Fruit fly (Drosophila melanogaster) whole organism, embryonic: ENCODE results near the gene scat.

Experiments
- Atf-2 ChIP-seq: fragments of 200-800 bp; sonication (Bioruptor generic); optimal IDR thresholded peaks from 2 replicates; lab custom pipeline; 2016; ENCODE audit warnings: missing biosample characterization, missing genetic modification characterization
- Bgb ChIP-seq: fragments of 200-800 bp; sonication (Bioruptor generic); IDR thresholded peaks from 2 replicates; pipeline ENCODE4 v1.3.6; 2022; ENCODE audit warnings: missing biosample characterization, missing genetic modification characterization; ENCODE audit not compliant: partially characterized antibody
- BtbVII ChIP-seq: fragments of 200-800 bp; sonication (Bioruptor generic); optimal IDR thresholded peaks from 3 replicates; lab custom pipeline; 2017; ENCODE audit warnings: missing biosample characterization, mild to moderate bottlenecking, missing genetic modification characterization
- Bteb2 ChIP-seq: fragments of 200-800 bp; sonication (Bioruptor generic); optimal IDR thresholded peaks from 2 replicates; lab custom pipeline; 2016; ENCODE audit warnings: missing biosample characterization, missing genetic modification characterization
- CG10267 ChIP-seq: fragments of 200-800 bp; sonication (Bioruptor generic); optimal IDR thresholded peaks from 2 replicates; lab custom pipeline; 2018; ENCODE audit warnings: missing biosample characterization, mild to moderate bottlenecking, missing genetic modification characterization, moderate library complexity
- CG10565 ChIP-seq: fragments of 200-800 bp; sonication (Bioruptor generic); optimal IDR thresholded peaks from 3 replicates; lab custom pipeline; 2016; ENCODE audit warnings: missing biosample characterization, mild to moderate bottlenecking, missing genetic modification characterization
- CG11456 ChIP-seq: fragments of 200-800 bp; sonication (Bioruptor generic); IDR thresholded peaks from 3 replicates; pipeline ENCODE4 v1.3.6; 2022; ENCODE audit warnings: missing biosample characterization, missing genetic modification characterization
- CG12219 ChIP-seq: fragments of 200-800 bp; sonication (Bioruptor generic); optimal IDR thresholded peaks from 3 replicates; lab custom pipeline; 2018; ENCODE audit warnings: missing biosample characterization, mild to moderate bottlenecking, missing genetic modification characterization
- CG17359 ChIP-seq: fragments of 200-800 bp; sonication (Bioruptor generic); optimal IDR thresholded peaks from 3 replicates; lab custom pipeline; 2018; ENCODE audit warnings: missing biosample characterization, mild to moderate bottlenecking, missing genetic modification characterization, moderate library complexity
- CG18011 ChIP-seq: fragments of 200-800 bp; sonication (Bioruptor generic); optimal IDR thresholded peaks from 2 replicates; lab custom pipeline; 2017; ENCODE audit warnings: missing biosample characterization, missing genetic modification characterization, mild to moderate bottlenecking, moderate library complexity, missing genotype
- CG31224 ChIP-seq: fragments of 200-800 bp; sonication (Bioruptor generic); IDR thresholded peaks from 2 replicates; pipeline ENCODE4 v1.3.6; 2022; ENCODE audit warnings: missing biosample characterization, missing genetic modification characterization
- CG3163 ChIP-seq: fragments of 200-800 bp; sonication (Bioruptor generic); optimal IDR thresholded peaks from 3 replicates; lab custom pipeline; 2016; ENCODE audit warnings: missing biosample characterization, missing genetic modification characterization
- CG3281 ChIP-seq: fragments of 200-800 bp; sonication (Bioruptor generic); optimal IDR thresholded peaks from 3 replicates; lab custom pipeline; 2017; ENCODE audit warnings: missing biosample characterization, mild to moderate bottlenecking, missing genetic modification characterization
- CG34224 ChIP-seq: fragments of 200-800 bp; sonication (Bioruptor generic); IDR thresholded peaks from 3 replicates; pipeline ENCODE4 v1.3.6; 2022; ENCODE audit warnings: missing biosample characterization, missing genetic modification characterization; ENCODE audit not compliant: partially characterized antibody
- CG3838 ChIP-seq: fragments of 200-800 bp; sonication (Bioruptor generic); optimal IDR thresholded peaks from 3 replicates; lab custom pipeline; 2016; ENCODE audit warnings: missing biosample characterization, missing genetic modification characterization
- CG42726 ChIP-seq: fragments of 200-800 bp; sonication (Bioruptor generic); IDR thresholded peaks from 2 replicates; pipeline ENCODE4 v1.3.6; 2022; ENCODE audit warnings: missing biosample characterization, missing genetic modification characterization; ENCODE audit not compliant: partially characterized antibody
- CG7271 ChIP-seq: fragments of 200-800 bp; sonication (Bioruptor generic); optimal IDR thresholded peaks from 2 replicates; lab custom pipeline; 2018; ENCODE audit warnings: missing biosample characterization, mild to moderate bottlenecking, missing genetic modification characterization, moderate library complexity
- Dbx ChIP-seq: fragments of 200-800 bp; sonication (Bioruptor generic); IDR thresholded peaks from 3 replicates; pipeline ENCODE4 v1.3.6; 2022; ENCODE audit warnings: missing biosample characterization, missing genetic modification characterization
- Deaf1 ChIP-seq: fragments of 200-800 bp; optimal IDR thresholded peaks from 3 replicates; lab custom pipeline; 2019; ENCODE audit warnings: missing biosample characterization, mild to moderate bottlenecking, missing genetic modification characterization, moderate library complexity
- Dip2 ChIP-seq: fragments of 200-800 bp; sonication (Bioruptor generic); IDR thresholded peaks from 2 replicates; pipeline ENCODE4 v1.3.6; 2022; ENCODE audit warnings: missing biosample characterization, missing genetic modification characterization
- HLHmδ ChIP-seq: fragments of 200-800 bp; sonication (Bioruptor generic); optimal IDR thresholded peaks from 2 replicates; lab custom pipeline; 2018; ENCODE audit warnings: missing biosample characterization, mild to moderate bottlenecking, missing genetic modification characterization, moderate library complexity
- Jarid2 ChIP-seq: fragments of 200-800 bp; sonication (Bioruptor generic); optimal IDR thresholded peaks from 3 replicates; lab custom pipeline; 2017; ENCODE audit warnings: mild to moderate bottlenecking, missing biosample characterization, missing genetic modification reagents, missing genetic modification characterization
- Max ChIP-seq: fragments of 200-800 bp; sonication (Bioruptor generic); optimal IDR thresholded peaks from 2 replicates; lab custom pipeline; 2016; ENCODE audit warnings: missing biosample characterization, mild to moderate bottlenecking, missing genetic modification characterization
- Med ChIP-seq: fragments of 200-800 bp; sonication (Bioruptor generic); peaks from one replicate; lab custom pipeline; 2016; ENCODE audit warnings: missing biosample characterization, missing genetic modification characterization, mild to moderate bottlenecking, inconsistent platforms, moderate library complexity
- Mes4 ChIP-seq: fragments of 200-800 bp; sonication (Bioruptor generic); optimal IDR thresholded peaks from 2 replicates; lab custom pipeline; 2016; ENCODE audit warnings: missing biosample characterization, missing genetic modification characterization
- Mrtf ChIP-seq: fragments of 200-800 bp; sonication (Bioruptor generic); IDR thresholded peaks from 3 replicates; pipeline ENCODE4 v1.3.6; 2022; ENCODE audit warnings: missing biosample characterization, missing genetic modification characterization
- PHDP ChIP-seq: fragments of 200-800 bp; sonication (Bioruptor generic); optimal IDR thresholded peaks from 3 replicates; lab custom pipeline; 2018; ENCODE audit warnings: missing biosample characterization, mild to moderate bottlenecking, missing genetic modification characterization, moderate library complexity
- Trl ChIP-seq, 3 experiments: fragments of >200 bp in 2 of 3; fragments of 200-800 bp in 1 of 3; sonication (Bioruptor generic) in 1 of 3; optimal IDR thresholded peaks; 2 replicates in 1 of 3; 3 replicates in 2 of 3; lab custom pipeline; 2016 to 2017; ENCODE audit warnings: missing biosample characterization in 1 of 3, missing genetic modification characterization in 1 of 3
- ab ChIP-seq: fragments of 200-800 bp; sonication (Bioruptor generic); optimal IDR thresholded peaks from 2 replicates; lab custom pipeline; 2016; ENCODE audit warnings: missing biosample characterization, missing genetic modification characterization
- al ChIP-seq: fragments of 200-800 bp; sonication (Bioruptor generic); IDR thresholded peaks from 2 replicates; pipeline ENCODE4 v1.3.6; 2022; ENCODE audit warnings: missing biosample characterization, missing genetic modification characterization
- ato ChIP-seq: fragments of 200-800 bp; sonication (Bioruptor generic); IDR thresholded peaks from 2 replicates; pipeline ENCODE4 v1.3.6; 2022; ENCODE audit warnings: missing biosample characterization, missing genetic modification characterization; ENCODE audit not compliant: partially characterized antibody
- bcd ChIP-seq: fragments of 200-800 bp; sonication (Bioruptor generic); optimal IDR thresholded peaks from 2 replicates; lab custom pipeline; 2017; ENCODE audit warnings: missing biosample characterization, mild to moderate bottlenecking, missing genetic modification characterization
- ci ChIP-seq: fragments of 200-800 bp; sonication (Bioruptor generic); IDR thresholded peaks from 3 replicates; pipeline ENCODE4 v1.3.6; 2022; ENCODE audit warnings: missing biosample characterization, missing genetic modification characterization
- dpn ChIP-seq, 2 experiments: fragments of 200-800 bp; sonication (Bioruptor generic); optimal IDR thresholded peaks; 3 replicates each; lab custom pipeline; 2016; ENCODE audit warnings: missing biosample characterization in 2 of 2, missing genetic modification characterization in 2 of 2
- esg ChIP-seq: fragments of 200-800 bp; sonication (Bioruptor generic); conservative IDR thresholded peaks from 2 replicates; pipeline ENCODE4 v1.3.6; 2022; ENCODE audit warnings: missing biosample characterization, missing genetic modification characterization
- gro ChIP-seq: fragments of 200-800 bp; sonication (Bioruptor generic); optimal IDR thresholded peaks from 2 replicates; lab custom pipeline; 2016; ENCODE audit warnings: missing biosample characterization, missing genetic modification characterization
- lab ChIP-seq: fragments of 200-800 bp; sonication (Bioruptor generic); optimal IDR thresholded peaks from 3 replicates; lab custom pipeline; 2017; ENCODE audit warnings: missing biosample characterization, missing genetic modification characterization, mild to moderate bottlenecking, moderate library complexity, missing genetic modification reagents
- lov ChIP-seq, 2 experiments: fragments of 200-800 bp in 1 of 2; fragments of >200 bp in 1 of 2; sonication (Bioruptor generic) in 1 of 2; IDR thresholded peaks in 1 of 2; optimal IDR thresholded peaks in 1 of 2; 2 replicates in 1 of 2; 3 replicates in 1 of 2; pipeline versions ENCODE4 v1.3.6 to Lab custom; 2017 to 2022; ENCODE audit warnings: missing biosample characterization in 1 of 2, missing genetic modification characterization in 1 of 2
- otp ChIP-seq: fragments of 200-800 bp; sonication (Bioruptor generic); IDR thresholded peaks from 3 replicates; pipeline ENCODE4, ENCODE4 v1.3.6; 2022; ENCODE audit warnings: missing biosample characterization, missing genetic modification characterization
- pita ChIP-seq: fragments of 200-800 bp; sonication (Bioruptor generic); optimal IDR thresholded peaks from 2 replicates; lab custom pipeline; 2017; ENCODE audit warnings: missing biosample characterization, mild to moderate bottlenecking, missing genetic modification characterization
- rib ChIP-seq: fragments of 200-800 bp; sonication (Bioruptor generic); IDR thresholded peaks from 2 replicates; pipeline ENCODE4 v1.3.6; 2022; ENCODE audit warnings: missing biosample characterization, missing genetic modification characterization
- ro ChIP-seq: fragments of 200-800 bp; sonication (Bioruptor generic); IDR thresholded peaks from 2 replicates; pipeline ENCODE4 v1.3.6; 2022; ENCODE audit warnings: missing biosample characterization, missing genetic modification characterization
- salm ChIP-seq: fragments of 200-800 bp; sonication (Bioruptor generic); optimal IDR thresholded peaks from 2 replicates; lab custom pipeline; 2018; ENCODE audit warnings: missing biosample characterization, mild to moderate bottlenecking, missing genetic modification characterization
- sima ChIP-seq: fragments of 200-800 bp; sonication (Bioruptor generic); optimal IDR thresholded peaks from 2 replicates; lab custom pipeline; 2016; ENCODE audit warnings: missing biosample characterization, missing genetic modification characterization
- sisA ChIP-seq: fragments of 200-800 bp; sonication (Bioruptor generic); IDR thresholded peaks from 2 replicates; pipeline ENCODE4 v1.3.6; 2022; ENCODE audit warnings: missing biosample characterization, missing genetic modification characterization
- slp2 ChIP-seq: fragments of 200-800 bp; sonication (Bioruptor generic); optimal IDR thresholded peaks from 2 replicates; lab custom pipeline; 2016; ENCODE audit warnings: missing biosample characterization, missing genetic modification characterization
- sna ChIP-seq: fragments of 200-800 bp; sonication (Bioruptor generic); IDR thresholded peaks from 2 replicates; pipeline ENCODE4 v1.3.6; 2022; ENCODE audit warnings: missing biosample characterization, missing genetic modification characterization; ENCODE audit not compliant: partially characterized antibody
- sug ChIP-seq: fragments of 200-800 bp; optimal IDR thresholded peaks from 2 replicates; lab custom pipeline; 2019; ENCODE audit warnings: missing biosample characterization, mild to moderate bottlenecking, missing genetic modification characterization, moderate library complexity
- trh ChIP-seq: fragments of 200-800 bp; sonication (Bioruptor generic); optimal IDR thresholded peaks from 2 replicates; lab custom pipeline; 2016; ENCODE audit warnings: missing biosample characterization, missing genetic modification characterization

Gene scat

DNA sequence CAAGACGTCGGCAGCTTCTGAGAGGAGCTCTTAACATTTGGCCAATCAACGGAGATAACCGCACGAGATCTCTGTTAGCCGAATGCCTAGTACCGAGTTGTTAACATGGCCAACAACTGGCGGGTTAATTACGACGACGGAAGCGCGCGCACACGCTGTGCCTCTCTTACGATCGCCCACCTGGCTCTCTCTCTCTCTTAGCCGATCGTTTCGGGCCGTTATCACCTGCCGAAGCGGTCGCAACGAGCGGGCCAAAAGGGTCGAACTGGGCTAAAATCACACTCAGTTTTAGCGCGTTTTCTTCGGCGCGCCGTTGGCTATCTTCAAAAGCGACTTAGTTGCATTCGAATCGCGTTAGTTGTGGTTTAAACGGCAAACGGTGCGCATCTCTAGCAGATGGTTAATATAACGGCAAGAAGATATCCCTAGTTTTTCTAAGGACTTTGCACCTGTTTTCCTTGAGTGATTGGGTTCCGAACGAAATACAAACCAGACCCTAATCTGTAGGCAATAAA, 14.9 kb upstream of the scat start, which contains the start of gene Mco1 (continued):
- TF ChIP-seq CG10267 (no peak), Trl (optimal IDR thresholded peaks at IDR 0.05; lab: Kevin White, UChicago) (peak; percentile 51 to 54), Trl (GFP tag; optimal IDR thresholded peaks at IDR 0.05; lab: Kevin White, UChicago) (no peak), sima (GFP tag; lab: Kevin White, UChicago) (no peak), HLHmδ (GFP tag; lab: Kevin White, UChicago) (no peak), trh (GFP tag; lab: Kevin White, UChicago) (no peak), CG3163 (GFP tag; lab: Kevin White, UChicago) (peak; percentile 79), ro (GFP tag; lab: Robert Waterston, UW) (no peak), gro (GFP tag; lab: Kevin White, UChicago) (no peak), sug (no peak), bcd (GFP tag; lab: Kevin White, UChicago) (no peak), Dbx (GFP tag; lab: Robert Waterston, UW) (no peak), slp2 (GFP tag; lab: Kevin White, UChicago) (no peak), rib (GFP tag; lab: Robert Waterston, UW) (no peak), Dip2 (GFP tag; lab: Robert Waterston, UW) (no peak), CG3838 (GFP tag; lab: Kevin White, UChicago) (no peak), Bgb (GFP tag; lab: Robert Waterston, UW) (0 out of 2 replicates have a peak, but pooled peaks have one; percentile 24), CG7271 (tag; lab: Kevin White, UChicago) (no peak), Atf-2 (no peak), Bteb2 (no peak), otp (GFP tag; lab: Robert Waterston, UW) (0 out of 3 replicates have a peak, but pooled peaks have one; percentile 6), lab (GFP tag; lab: Kevin White, UChicago) (no peak), Max (GFP tag; lab: Kevin White, UChicago) (no peak), ato (GFP tag; lab: Robert Waterston, UW) (0 out of 2 replicates have a peak, but pooled peaks have one; percentile 11), ab (GFP tag; lab: Kevin White, UChicago) (no peak), lov (optimal IDR thresholded peaks at IDR 0.05; lab: Kevin White, UChicago) (no peak), lov (GFP tag; IDR thresholded peaks at IDR 0.05; lab: Robert Waterston, UW) (no peak), BtbVII (GFP tag; lab: Kevin White, UChicago) (no peak), Deaf1 (tag; lab: Kevin White, UChicago) (peak; percentile 90), CG34224 (GFP tag; lab: Robert Waterston, UW) (no peak), CG42726 (GFP tag; lab: Robert Waterston, UW) (no peak), pita (GFP tag; lab: Kevin White, UChicago) (no peak), CG18011 (GFP tag; lab: Kevin White, UChicago) (no peak), esg (no peak), al (GFP tag; lab: Robert Waterston, UW) (no peak), Jarid2 (peak; percentile 9), Med (GFP tag; lab: Kevin White, UChicago) (no peak), Mes4 (GFP tag; lab: Kevin White, UChicago) (no peak), CG17359 (tag; lab: Kevin White, UChicago) (no peak), sna (GFP tag; lab: Robert Waterston, UW) (no peak), CG10565 (GFP tag; lab: Kevin White, UChicago) (no peak), CG11456 (GFP tag; lab: Robert Waterston, UW) (no peak), dpn (GFP tag; optimal IDR thresholded peaks at IDR 0.05; lab: Kevin White, UChicago) (no peak), PHDP (no peak), CG12219 (GFP tag; lab: Kevin White, UChicago) (no peak), ci (GFP tag; lab: Robert Waterston, UW) (0 out of 3 replicates have a peak, but pooled peaks have one; percentile 17), sisA (GFP tag; lab: Robert Waterston, UW) (no peak), Mrtf (GFP tag; lab: Robert Waterston, UW) (no peak), CG31224 (GFP tag; lab: Robert Waterston, UW) (no peak), salm (tag; lab: Kevin White, UChicago) (no peak), CG3281 (GFP tag; lab: Kevin White, UChicago) (no peak)
